Worm (Caenorhabditis elegans): Measurements from ENCODE around the gene tbc-12.

DNA sequence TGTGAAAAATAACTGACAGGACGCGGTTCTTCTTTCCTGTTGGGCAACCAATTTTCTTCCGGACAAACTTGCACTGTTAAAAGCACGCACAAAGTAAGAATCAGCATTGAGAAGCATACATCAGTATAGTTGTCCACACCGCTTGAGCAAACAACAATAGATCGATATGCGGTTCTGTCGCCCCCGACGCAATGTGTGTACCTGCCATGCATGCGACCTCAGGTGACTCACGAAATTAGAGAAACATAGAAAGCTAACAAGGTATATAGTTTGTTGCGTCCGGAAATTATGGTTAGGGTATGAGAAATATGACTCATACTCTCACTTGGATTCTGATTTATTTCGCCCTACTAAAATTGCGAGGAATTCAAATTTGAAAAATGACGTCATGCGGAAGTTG lies 49.6 kb downstream of the tbc-12 start, which contains the start of gene K02E10.6:
- TF ChIP-seq lin-39 (tag; optimal IDR thresholded peaks at IDR 0.05) (no peak), nhr-77 (tag; optimal IDR thresholded peaks at IDR 0.05) (no peak), nhr-102 (tag; optimal IDR thresholded peaks at IDR 0.05) (no peak), lin-38 (GFP tag; IDR thresholded peaks at IDR 0.05) (no peak), cey-2 (tag; optimal IDR thresholded peaks at IDR 0.05; ENCODE audit: borderline replicate concordance, insufficient read depth) (no peak)
